Fruit fly (Drosophila melanogaster) S2 (cell line): ENCODE measurements around the gene CG13671.

Experiments used
- CG8478 ChIP-seq: fragments of >200 bp; optimal IDR thresholded peaks from 2 replicates; lab custom pipeline; 2018
- CTCF ChIP-seq, 2 experiments: fragments of >200 bp; optimal IDR thresholded peaks; 2 replicates each; lab custom pipeline; 2018

CG13671 gene

DNA sequence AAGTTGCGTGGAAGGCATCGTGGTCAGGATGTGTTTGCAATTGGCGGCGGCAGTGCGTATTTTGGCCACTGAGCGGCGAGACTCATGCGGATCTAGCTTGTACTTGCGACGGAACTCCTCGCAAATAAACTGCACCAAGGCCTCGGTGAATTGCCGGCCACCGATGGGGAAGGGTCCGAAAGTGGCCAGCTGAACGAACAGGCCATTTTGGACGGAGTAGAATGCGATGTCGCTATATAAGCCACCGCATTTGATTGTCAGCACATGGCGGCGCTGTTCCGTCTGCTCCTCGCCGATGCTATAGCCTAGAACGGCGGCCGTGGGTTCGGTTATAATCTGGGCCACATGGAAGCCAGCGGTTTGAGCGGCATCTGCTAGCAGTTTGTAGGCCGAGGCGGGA lies 45.3 kb downstream of the CG13671 start:
- TF ChIP-seq CTCF (optimal IDR thresholded peaks at IDR 0.05; lab: Kevin White, UChicago), result no peak
- no peak for TF ChIP-seq CG8478 (lab: Kevin White, UChicago)

DNA sequence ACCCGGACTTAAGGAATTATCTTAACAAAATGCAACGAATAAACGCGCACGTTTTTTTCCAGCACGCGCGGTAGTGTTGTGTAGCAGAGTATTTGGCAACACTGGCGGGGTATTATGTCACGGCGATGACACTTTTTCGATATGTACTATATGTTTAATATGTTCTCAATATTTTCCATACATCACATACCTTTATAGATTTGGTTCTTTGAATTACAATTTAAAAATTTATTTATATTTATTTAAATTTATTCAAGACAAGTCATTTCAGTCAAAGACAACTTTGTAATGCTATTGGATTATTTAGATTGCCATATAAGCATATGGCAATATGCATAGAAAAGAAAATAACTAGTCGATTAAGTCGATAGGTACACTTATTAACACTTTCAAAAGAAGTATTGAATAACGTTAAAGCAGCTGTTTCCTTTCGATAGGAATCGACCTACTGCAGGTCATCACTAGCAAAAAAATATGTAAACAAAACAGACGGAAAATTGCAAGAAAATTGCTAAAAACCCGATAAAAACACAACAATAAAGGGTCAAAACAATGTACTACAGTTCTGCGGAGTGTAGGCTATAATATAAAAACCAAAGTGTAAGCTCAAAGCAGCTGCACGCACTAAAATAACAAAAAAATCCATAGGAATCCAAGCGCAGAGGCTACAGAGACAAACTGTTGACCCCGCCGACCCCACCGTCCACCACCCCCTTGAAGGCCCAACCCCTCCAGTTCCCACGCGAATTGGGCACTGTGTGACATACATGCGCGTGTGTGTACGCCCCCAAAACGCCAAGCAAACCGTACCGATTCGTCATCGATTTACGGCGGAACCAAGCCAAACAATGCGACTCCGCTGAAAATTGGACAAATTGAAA lies 46.5 kb downstream of the CG13671 start, which contains the start of the genes CG7182 and GAPcenA:
CG7182 (minus strand) TSS at position 283 of the 881 bp plus-strand sequence.
GAPcenA (plus strand) TSS at position 462 of the 881 bp plus-strand sequence.
- no peak for TF ChIP-seq CTCF (optimal IDR thresholded peaks at IDR 0.05; lab: Kevin White, UChicago)
- no peak for TF ChIP-seq CG8478 (lab: Kevin White, UChicago)

- TF ChIP-seq CTCF (optimal IDR thresholded peaks at IDR 0.05; lab: Kevin White, UChicago) (no peak), CG8478 (lab: Kevin White, UChicago) (no peak)
These were observed 47.5 kb downstream of the CG13671 start for dm6 chr3L:8347346-8347745.
